Fruit fly (Drosophila melanogaster): Measurements from ENCODE around the gene CG11760.

CG11760 gene

DNA sequence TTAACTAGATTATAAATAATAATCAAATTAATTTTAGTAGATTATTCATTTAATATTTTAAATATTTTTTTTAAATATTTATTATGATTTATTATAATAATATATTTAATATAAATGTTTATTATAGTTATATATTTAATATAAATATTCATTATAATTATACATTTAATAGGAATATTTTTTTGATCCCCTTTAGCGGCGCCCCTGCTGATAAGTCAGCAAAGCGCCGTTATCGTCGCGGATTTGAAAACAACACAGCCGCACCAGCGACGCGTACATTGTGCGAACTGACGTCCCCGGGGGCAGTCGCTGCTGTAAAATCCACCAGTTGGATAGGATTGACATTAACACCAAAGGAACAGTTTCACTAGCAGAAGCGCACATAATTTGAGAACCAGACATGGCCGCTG, 6.3 kb upstream of the CG11760 start, which contains the start of gene CG8112 (continued):
- no peak for TF ChIP-seq zfh1 (GFP tag; IDR thresholded peaks at IDR 0.05)
- TF ChIP-seq Mrtf (GFP tag; IDR thresholded peaks at IDR 0.05) = no peak
- no peak for TF ChIP-seq E2f2 (GFP tag; IDR thresholded peaks at IDR 0.05)
- no peak for TF ChIP-seq CG1529 (GFP tag; optimal IDR thresholded peaks at IDR 0.05)
- no peak for TF ChIP-seq CG1832 (GFP tag; optimal IDR thresholded peaks at IDR 0.05)
- peak; percentile 24 for TF ChIP-seq CG6813 (GFP tag; optimal IDR thresholded peaks at IDR 0.05)
- TF ChIP-seq CG11695 (GFP tag; IDR thresholded peaks at IDR 0.05) = no peak
- TF ChIP-seq nmo (GFP tag; optimal IDR thresholded peaks at IDR 0.05) = peak; percentile 3
- no peak for TF ChIP-seq sna (GFP tag; IDR thresholded peaks at IDR 0.05; ENCODE audit: partially characterized antibody)
- TF ChIP-seq chm (GFP tag; IDR thresholded peaks at IDR 0.05) = no peak
- peak; percentile 21 for TF ChIP-seq CG17829 (tag; optimal IDR thresholded peaks at IDR 0.05)
- peak; percentile 46 for TF ChIP-seq Hmr (GFP tag; optimal IDR thresholded peaks at IDR 0.05)
- no peak for TF ChIP-seq CG31388 (GFP tag; optimal IDR thresholded peaks at IDR 0.05)
- TF ChIP-seq jigr1 (GFP tag; IDR thresholded peaks at IDR 0.05) = no peak
- no peak for TF ChIP-seq CG15479 (GFP tag; optimal IDR thresholded peaks at IDR 0.05)
- no peak for TF ChIP-seq CG6791 (GFP tag; IDR thresholded peaks at IDR 0.05; ENCODE audit: partially characterized antibody)
- no peak for TF ChIP-seq so (GFP tag; IDR thresholded peaks at IDR 0.05)
- no peak for TF ChIP-seq zen (tag; optimal IDR thresholded peaks at IDR 0.05)
- peak; percentile 16 for TF ChIP-seq bcd (GFP tag; optimal IDR thresholded peaks at IDR 0.05)
- TF ChIP-seq Ssrp (tag; optimal IDR thresholded peaks at IDR 0.05) = peak; percentile 11
- TF ChIP-seq en (GFP tag; optimal IDR thresholded peaks at IDR 0.05) = no peak
- TF ChIP-seq CG15073 (GFP tag; optimal IDR thresholded peaks at IDR 0.05) = no peak
- TF ChIP-seq CG18262 (tag; optimal IDR thresholded peaks at IDR 0.05) = peak; percentile 57
- TF ChIP-seq Xrp1 (GFP tag; IDR thresholded peaks at IDR 0.05) = no peak
- TF ChIP-seq CG9215 (GFP tag; IDR thresholded peaks at IDR 0.05) = no peak
- no peak for TF ChIP-seq Nf-YA (GFP tag; IDR thresholded peaks at IDR 0.05)
- TF ChIP-seq CG13296 (GFP tag; optimal IDR thresholded peaks at IDR 0.05) = peak; percentile 44
- no peak for TF ChIP-seq tx (GFP tag; optimal IDR thresholded peaks at IDR 0.05)
- no peak for TF ChIP-seq run (tag; optimal IDR thresholded peaks at IDR 0.05)
- no peak for TF ChIP-seq hbn (GFP tag; IDR thresholded peaks at IDR 0.05; ENCODE audit: partially characterized antibody)
- TF ChIP-seq dan (GFP tag; IDR thresholded peaks at IDR 0.05) = no peak
- TF ChIP-seq CG17385 (GFP tag; optimal IDR thresholded peaks at IDR 0.05) = peak; percentile 21
- peak; percentile 5 for TF ChIP-seq gcm (GFP tag; optimal IDR thresholded peaks at IDR 0.05)
- no peak for TF ChIP-seq ftz-f1 (GFP tag; optimal IDR thresholded peaks at IDR 0.05)
- no peak for TF ChIP-seq dimm (GFP tag; IDR thresholded peaks at IDR 0.05)
- no peak for TF ChIP-seq Mes4 (GFP tag; optimal IDR thresholded peaks at IDR 0.05)
- TF ChIP-seq CG8388 (GFP tag; optimal IDR thresholded peaks at IDR 0.05) = peak; percentile 14
- no peak for TF ChIP-seq C15 (GFP tag; IDR thresholded peaks at IDR 0.05)
- TF ChIP-seq schlank (tag; optimal IDR thresholded peaks at IDR 0.05) = no peak
- TF ChIP-seq CG7928 (GFP tag; optimal IDR thresholded peaks at IDR 0.05) = no peak
- TF ChIP-seq Doc2 (GFP tag; IDR thresholded peaks at IDR 0.05) = no peak
- no peak for TF ChIP-seq CG11456 (GFP tag; IDR thresholded peaks at IDR 0.05)
- no peak for TF ChIP-seq CG14441 (GFP tag; IDR thresholded peaks at IDR 0.05)
- no peak for TF ChIP-seq CG4730 (GFP tag; IDR thresholded peaks at IDR 0.05)
- no peak for TF ChIP-seq CG32772 (GFP tag; IDR thresholded peaks at IDR 0.05)
- no peak for TF ChIP-seq Adf1 (GFP tag; IDR thresholded peaks at IDR 0.05)
- no peak for TF ChIP-seq CG1024 (GFP tag; IDR thresholded peaks at IDR 0.05)
- TF ChIP-seq D (optimal IDR thresholded peaks at IDR 0.05) = no peak
- TF ChIP-seq D (GFP tag; optimal IDR thresholded peaks at IDR 0.05) = no peak
- TF ChIP-seq CG17361 (GFP tag; IDR thresholded peaks at IDR 0.05) = no peak
- TF ChIP-seq Elba2 (GFP tag; optimal IDR thresholded peaks at IDR 0.05) = no peak
- TF ChIP-seq hb (GFP tag; IDR thresholded peaks at IDR 0.05; ENCODE audit: partially characterized antibody) = no peak
- TF ChIP-seq CG1792 (GFP tag; optimal IDR thresholded peaks at IDR 0.05) = no peak
